Worm (Caenorhabditis elegans) whole organism, L2 larva: ENCODE results near the gene droe-4.

Source experiments
- ama-1 ChIP-seq: fragments of 150-350 bp; optimal IDR thresholded peaks from 2 replicates; lab custom pipeline; 2018; ENCODE audit warnings: inconsistent platforms
- blmp-1 ChIP-seq: sonication (generic microtip); optimal IDR thresholded peaks from 2 replicates; lab custom pipeline; 2017; ENCODE audit warnings: missing genetic modification characterization, mild to moderate bottlenecking, missing compliant biosample characterization, antibody characterized with exemption, moderate library complexity; ENCODE audit not compliant: insufficient read depth
- ceh-16 ChIP-seq: fragments of 150-350 bp; optimal IDR thresholded peaks from 2 replicates; lab custom pipeline; 2014; ENCODE audit warnings: missing biosample characterization, missing genetic modification characterization
- lin-11 ChIP-seq: fragments of 150-350 bp; sonication (generic microtip); optimal IDR thresholded peaks from 2 replicates; lab custom pipeline; 2014; ENCODE audit warnings: missing biosample characterization, missing genetic modification characterization, inconsistent platforms, mixed read lengths
- lin-13 ChIP-seq: fragments of 150-350 bp; optimal IDR thresholded peaks from 2 replicates; lab custom pipeline; 2014; ENCODE audit warnings: missing biosample characterization, missing genetic modification reagents, missing genetic modification characterization
- mbf-1 ChIP-seq: sonication (generic microtip); optimal IDR thresholded peaks from 2 replicates; lab custom pipeline; 2017; ENCODE audit warnings: missing biosample characterization, missing genetic modification characterization
- nhr-10 ChIP-seq: sonication (generic microtip); optimal IDR thresholded peaks from 2 replicates; lab custom pipeline; 2017; ENCODE audit warnings: missing biosample characterization, missing genetic modification characterization
- nhr-11 ChIP-seq: fragments of 150-350 bp; optimal IDR thresholded peaks from 2 replicates; lab custom pipeline; 2014; ENCODE audit warnings: missing biosample characterization, missing genetic modification characterization
- sem-4 ChIP-seq: fragments of 150-350 bp; optimal IDR thresholded peaks from 2 replicates; lab custom pipeline; 2014; ENCODE audit warnings: missing biosample characterization, missing genetic modification reagents, missing genetic modification characterization
- skn-1 ChIP-seq: sonication (generic microtip); optimal IDR thresholded peaks from 2 replicates; lab custom pipeline; 2017; ENCODE audit warnings: missing biosample characterization, missing genetic modification characterization
- snpc-4 ChIP-seq: fragments of 150-350 bp; optimal IDR thresholded peaks from 2 replicates; lab custom pipeline; 2014; ENCODE audit warnings: missing biosample characterization, missing genetic modification characterization
- unc-39 ChIP-seq: fragments of 150-350 bp; optimal IDR thresholded peaks from 2 replicates; lab custom pipeline; 2014; ENCODE audit warnings: missing biosample characterization, missing genetic modification characterization
- unc-55 ChIP-seq: fragments of 150-350 bp; sonication (generic microtip); optimal IDR thresholded peaks from 3 replicates; lab custom pipeline; 2014; ENCODE audit warnings: missing biosample characterization, missing genetic modification reagents, missing genetic modification characterization
- unc-62 ChIP-seq: fragments of 150-350 bp; optimal IDR thresholded peaks from 2 replicates; lab custom pipeline; 2014; ENCODE audit warnings: missing biosample characterization, missing genetic modification reagents, missing genetic modification characterization

- TF ChIP-seq ama-1 (lab: Kevin White, UChicago), result no peak
- TF ChIP-seq nhr-10, result no peak
- no peak for TF ChIP-seq nhr-11 (tag; lab: Kevin White, UChicago)
- no peak for TF ChIP-seq unc-39 (tag; lab: Kevin White, UChicago)
- no peak for TF ChIP-seq unc-62 (GFP tag; lab: Kevin White, UChicago)
- TF ChIP-seq mbf-1, result no peak
- TF ChIP-seq lin-11 (tag; lab: Kevin White, UChicago), result no peak
- no peak for TF ChIP-seq blmp-1
- TF ChIP-seq sem-4 (tag; lab: Kevin White, UChicago), result no peak
- TF ChIP-seq snpc-4, result no peak
- no peak for TF ChIP-seq skn-1 (tag; lab: Kevin White, UChicago)
- TF ChIP-seq ceh-16, result no peak
- TF ChIP-seq lin-13 (GFP tag; lab: Kevin White, UChicago), result no peak
- no peak for TF ChIP-seq unc-55 (GFP tag; lab: Kevin White, UChicago)
Observed at ce11 chrV:14023074-14023473, 30.6 kb downstream of the droe-4 start, which contains the start of gene T08G5.15.
